Fruit fly (Drosophila melanogaster) whole organism, embryonic: Measurements from ENCODE around the gene ppl.

Experiments used
- Aef1 ChIP-seq: fragments of 200-800 bp; sonication (Bioruptor generic); IDR thresholded peaks from 3 replicates; pipeline ENCODE4 v1.3.6; 2022; ENCODE audit warnings: missing biosample characterization, missing genetic modification characterization
- Blimp-1 ChIP-seq: fragments of 200-800 bp; sonication (Bioruptor generic); optimal IDR thresholded peaks from 3 replicates; lab custom pipeline; 2018; ENCODE audit warnings: missing biosample characterization, missing genetic modification characterization, mild to moderate bottlenecking, moderate library complexity, missing genetic modification reagents
- BtbVII ChIP-seq: fragments of 200-800 bp; sonication (Bioruptor generic); optimal IDR thresholded peaks from 3 replicates; lab custom pipeline; 2017; ENCODE audit warnings: missing biosample characterization, mild to moderate bottlenecking, missing genetic modification characterization
- CG10274 ChIP-seq: fragments of 200-800 bp; sonication (Bioruptor generic); optimal IDR thresholded peaks from 3 replicates; lab custom pipeline; 2017; ENCODE audit warnings: missing biosample characterization, mild to moderate bottlenecking, missing genetic modification characterization
- CG10462 ChIP-seq: fragments of 200-800 bp; sonication (Bioruptor generic); optimal IDR thresholded peaks from 2 replicates; lab custom pipeline; 2016; ENCODE audit warnings: missing biosample characterization, missing genetic modification characterization
- CG10654 ChIP-seq: fragments of 200-800 bp; sonication (Bioruptor generic); optimal IDR thresholded peaks from 2 replicates; lab custom pipeline; 2016; ENCODE audit warnings: missing biosample characterization, missing genetic modification characterization
- CG11085 ChIP-seq: fragments of 200-800 bp; sonication (Bioruptor generic); IDR thresholded peaks from 2 replicates; pipeline ENCODE4 v1.3.6; 2022; ENCODE audit warnings: missing biosample characterization, missing genetic modification characterization
- CG11093 ChIP-seq: fragments of 200-800 bp; sonication (Bioruptor generic); IDR thresholded peaks from 3 replicates; pipeline ENCODE4 v1.3.6; 2022; ENCODE audit warnings: missing biosample characterization, missing genetic modification characterization
- CG12744 ChIP-seq: fragments of 200-800 bp; sonication (Bioruptor generic); optimal IDR thresholded peaks from 2 replicates; lab custom pipeline; 2016; ENCODE audit warnings: missing biosample characterization, missing genetic modification characterization
- CG14050 ChIP-seq: fragments of 200-800 bp; sonication (Bioruptor generic); IDR thresholded peaks from 3 replicates; pipeline ENCODE4 v1.3.6; 2022; ENCODE audit warnings: missing biosample characterization, missing genetic modification characterization
- CG2116 ChIP-seq: fragments of 200-800 bp; sonication (Bioruptor generic); optimal IDR thresholded peaks from 3 replicates; lab custom pipeline; 2018; ENCODE audit warnings: missing biosample characterization, mild to moderate bottlenecking, missing genetic modification characterization
- CG2712 ChIP-seq: fragments of 200-800 bp; optimal IDR thresholded peaks from 3 replicates; lab custom pipeline; 2019; ENCODE audit warnings: missing biosample characterization, mild to moderate bottlenecking, missing genetic modification characterization, moderate library complexity
- CG30431 ChIP-seq: fragments of 200-800 bp; sonication (Bioruptor generic); optimal IDR thresholded peaks from 2 replicates; lab custom pipeline; 2017; ENCODE audit warnings: missing biosample characterization, missing genetic modification characterization
- CG32772 ChIP-seq: fragments of 200-800 bp; sonication (Bioruptor generic); IDR thresholded peaks from 2 replicates; pipeline ENCODE4 v1.3.6; 2022; ENCODE audit warnings: missing biosample characterization, missing genetic modification characterization
- CG34376 ChIP-seq: fragments of 200-800 bp; sonication (Bioruptor generic); optimal IDR thresholded peaks from 2 replicates; lab custom pipeline; 2018; ENCODE audit warnings: missing biosample characterization, mild to moderate bottlenecking, missing genetic modification characterization
- CG3847 ChIP-seq: fragments of 200-800 bp; sonication (Bioruptor generic); IDR thresholded peaks from 2 replicates; pipeline ENCODE4 v1.3.6; 2022; ENCODE audit warnings: missing biosample characterization, missing genetic modification characterization
- CG4424 ChIP-seq: fragments of 200-800 bp; sonication (Bioruptor generic); optimal IDR thresholded peaks from 3 replicates; lab custom pipeline; 2016; ENCODE audit warnings: missing biosample characterization, missing genetic modification characterization
- CG6175 ChIP-seq: fragments of 200-800 bp; sonication (Bioruptor generic); IDR thresholded peaks from 3 replicates; pipeline ENCODE4 v1.3.6; 2022; ENCODE audit warnings: missing biosample characterization, missing genetic modification characterization
- CG6654 ChIP-seq: fragments of 200-800 bp; sonication (Bioruptor generic); optimal IDR thresholded peaks from 2 replicates; lab custom pipeline; 2017; ENCODE audit warnings: missing biosample characterization, mild to moderate bottlenecking, missing genetic modification characterization
- CG7357 ChIP-seq: fragments of 200-800 bp; sonication (Bioruptor generic); IDR thresholded peaks from 3 replicates; pipeline ENCODE4 v1.3.6; 2022; ENCODE audit warnings: missing biosample characterization, missing genetic modification characterization
- CG7963 ChIP-seq: fragments of 200-800 bp; sonication (Bioruptor generic); IDR thresholded peaks from 3 replicates; pipeline ENCODE4 v1.3.6; 2022; ENCODE audit warnings: missing biosample characterization, missing genetic modification characterization; ENCODE audit not compliant: partially characterized antibody
- CG8359 ChIP-seq: fragments of 200-800 bp; sonication (Bioruptor generic); optimal IDR thresholded peaks from 2 replicates; lab custom pipeline; 2017; ENCODE audit warnings: missing biosample characterization, mild to moderate bottlenecking, missing genetic modification characterization, borderline replicate concordance
- CG9215 ChIP-seq: fragments of 200-800 bp; sonication (Bioruptor generic); IDR thresholded peaks from 2 replicates; pipeline ENCODE4 v1.3.6; 2022; ENCODE audit warnings: missing biosample characterization, missing genetic modification characterization
- CG9932 ChIP-seq: fragments of 200-800 bp; sonication (Bioruptor generic); IDR thresholded peaks from 2 replicates; pipeline ENCODE4 v1.3.6; 2022; ENCODE audit warnings: missing biosample characterization, missing genetic modification characterization
- CTCF ChIP-seq: fragments of 200-800 bp; sonication (Bioruptor generic); optimal IDR thresholded peaks from 2 replicates; lab custom pipeline; 2017; ENCODE audit warnings: missing biosample characterization, mild to moderate bottlenecking, missing genetic modification characterization, moderate library complexity
- Camta ChIP-seq: fragments of 200-800 bp; sonication (Bioruptor generic); optimal IDR thresholded peaks from 2 replicates; lab custom pipeline; 2016; ENCODE audit warnings: missing biosample characterization, missing genetic modification characterization
- CkIIα-i1 ChIP-seq: fragments of 200-800 bp; sonication (Bioruptor generic); IDR thresholded peaks from 2 replicates; pipeline ENCODE4 v1.3.6; 2022; ENCODE audit warnings: missing biosample characterization, missing genetic modification characterization
- CrebB ChIP-seq: fragments of 200-800 bp; sonication (Bioruptor generic); optimal IDR thresholded peaks from 3 replicates; lab custom pipeline; 2018; ENCODE audit warnings: missing biosample characterization, mild to moderate bottlenecking, missing genetic modification characterization
- Doc3 ChIP-seq: fragments of 200-800 bp; sonication (Bioruptor generic); IDR thresholded peaks from 3 replicates; pipeline ENCODE4 v1.3.6; 2022; ENCODE audit warnings: missing biosample characterization, missing genetic modification characterization; ENCODE audit not compliant: partially characterized antibody
- Hey ChIP-seq: fragments of 200-800 bp; sonication (Bioruptor generic); optimal IDR thresholded peaks from 3 replicates; lab custom pipeline; 2018; ENCODE audit warnings: missing biosample characterization, mild to moderate bottlenecking, missing genetic modification characterization
- NK7.1 ChIP-seq: fragments of 200-800 bp; sonication (Bioruptor generic); optimal IDR thresholded peaks from 3 replicates; lab custom pipeline; 2016; ENCODE audit warnings: missing biosample characterization, missing genetic modification characterization
- Scr ChIP-seq: fragments of 200-800 bp; sonication (Bioruptor generic); IDR thresholded peaks from 2 replicates; pipeline ENCODE4 v1.3.6; 2022; ENCODE audit warnings: missing biosample characterization, missing genetic modification characterization; ENCODE audit not compliant: partially characterized antibody
- Sin3A ChIP-seq: fragments of >200 bp; optimal IDR thresholded peaks from 2 replicates; lab custom pipeline; 2018
- Spps ChIP-seq: fragments of 200-800 bp; sonication (Bioruptor generic); optimal IDR thresholded peaks from 2 replicates; lab custom pipeline; 2018; ENCODE audit warnings: missing biosample characterization, mild to moderate bottlenecking, missing genetic modification characterization
- Sry-β ChIP-seq: fragments of 200-800 bp; sonication (Bioruptor generic); optimal IDR thresholded peaks from 2 replicates; lab custom pipeline; 2018; ENCODE audit warnings: missing biosample characterization, mild to moderate bottlenecking, missing genetic modification characterization, moderate library complexity
- Vsx1 ChIP-seq: fragments of 200-800 bp; sonication (Bioruptor generic); optimal IDR thresholded peaks from 2 replicates; lab custom pipeline; 2017; ENCODE audit warnings: missing biosample characterization, mild to moderate bottlenecking, missing genetic modification characterization, missing genetic modification reagents
- ab ChIP-seq: fragments of 200-800 bp; sonication (Bioruptor generic); optimal IDR thresholded peaks from 2 replicates; lab custom pipeline; 2016; ENCODE audit warnings: missing biosample characterization, missing genetic modification characterization
- amos ChIP-seq: fragments of 200-800 bp; sonication (Bioruptor generic); IDR thresholded peaks from 2 replicates; pipeline ENCODE4 v1.3.6; 2022; ENCODE audit warnings: missing biosample characterization, missing genetic modification characterization; ENCODE audit not compliant: partially characterized antibody
- bbx ChIP-seq: fragments of 200-800 bp; sonication (Bioruptor generic); IDR thresholded peaks from 2 replicates; pipeline ENCODE4 v1.3.6; 2022; ENCODE audit warnings: missing biosample characterization, missing genetic modification characterization; ENCODE audit not compliant: partially characterized antibody
- eve ChIP-seq, 2 experiments: fragments of >200 bp; optimal IDR thresholded peaks; 2 replicates each; lab custom pipeline; 2017; ENCODE audit warnings: missing biosample characterization in 2 of 2, missing genetic modification characterization in 2 of 2
- gro ChIP-seq: fragments of 200-800 bp; sonication (Bioruptor generic); optimal IDR thresholded peaks from 2 replicates; lab custom pipeline; 2016; ENCODE audit warnings: missing biosample characterization, missing genetic modification characterization
- gt ChIP-seq: fragments of 200-800 bp; sonication (Bioruptor generic); IDR thresholded peaks from 2 replicates; pipeline ENCODE4 v1.3.6; 2022; ENCODE audit warnings: missing biosample characterization, missing genetic modification characterization
- ken ChIP-seq: fragments of 200-800 bp; sonication (Bioruptor generic); IDR thresholded peaks from 3 replicates; pipeline ENCODE4 v1.3.6; 2022; ENCODE audit warnings: missing biosample characterization, missing genetic modification characterization
- nom ChIP-seq: fragments of 200-800 bp; sonication (Bioruptor generic); optimal IDR thresholded peaks from 2 replicates; lab custom pipeline; 2017; ENCODE audit warnings: missing biosample characterization, missing genetic modification characterization, mild to moderate bottlenecking, moderate library complexity, missing genetic modification reagents
- org-1 ChIP-seq: fragments of 200-800 bp; sonication (Bioruptor generic); optimal IDR thresholded peaks from 2 replicates; lab custom pipeline; 2017; ENCODE audit warnings: missing biosample characterization, missing genetic modification characterization
- pros ChIP-seq: fragments of 200-800 bp; sonication (Bioruptor generic); optimal IDR thresholded peaks from 3 replicates; lab custom pipeline; 2019; ENCODE audit warnings: missing biosample characterization, mild to moderate bottlenecking, missing genetic modification characterization, moderate library complexity
- shn ChIP-seq: fragments of 200-800 bp; sonication (Bioruptor generic); optimal IDR thresholded peaks from 3 replicates; lab custom pipeline; 2016; ENCODE audit warnings: missing biosample characterization, missing genetic modification characterization
- sna ChIP-seq: fragments of 200-800 bp; sonication (Bioruptor generic); IDR thresholded peaks from 2 replicates; pipeline ENCODE4 v1.3.6; 2022; ENCODE audit warnings: missing biosample characterization, missing genetic modification characterization; ENCODE audit not compliant: partially characterized antibody
- so ChIP-seq: fragments of 200-800 bp; sonication (Bioruptor generic); IDR thresholded peaks from 3 replicates; pipeline ENCODE4 v1.3.6; 2022; ENCODE audit warnings: missing biosample characterization, missing genetic modification characterization
- tio ChIP-seq: fragments of 200-800 bp; sonication (Bioruptor generic); optimal IDR thresholded peaks from 2 replicates; lab custom pipeline; 2017; ENCODE audit warnings: missing biosample characterization, missing genetic modification characterization, inconsistent platforms
- tll ChIP-seq, 2 experiments: fragments of 200-800 bp in 1 of 2; fragments of >200 bp in 1 of 2; sonication (Bioruptor generic) in 1 of 2; optimal IDR thresholded peaks; 2 replicates each; lab custom pipeline; 2017 to 2019; ENCODE audit warnings: missing biosample characterization in 2 of 2, missing genetic modification characterization in 2 of 2, mild to moderate bottlenecking in 1 of 2, moderate library complexity in 1 of 2

ppl gene

DNA sequence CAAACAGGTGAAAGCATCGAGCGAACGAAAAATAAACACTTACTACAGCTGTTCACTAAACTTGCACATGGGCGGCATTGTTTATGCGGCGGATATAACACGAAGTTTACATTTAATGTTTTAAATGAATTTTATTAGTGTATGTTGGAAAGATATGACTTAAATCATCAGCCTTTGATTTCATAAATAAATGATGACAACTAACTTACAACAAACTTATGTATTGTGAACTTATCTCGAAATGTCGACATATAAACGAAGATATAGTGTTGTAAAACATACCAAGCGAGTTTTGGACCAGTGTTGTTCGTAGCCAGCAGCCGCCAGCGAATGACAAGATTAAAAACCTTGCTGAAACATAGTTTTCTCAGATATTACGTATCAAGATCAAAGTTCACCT lies 23.1 kb upstream of the ppl start, which contains the start of the genes CG11309 and CG7632 (continued):
- TF ChIP-seq CG12744 (GFP tag; lab: Kevin White, UChicago) = peak; percentile 99
- peak; percentile 97 for TF ChIP-seq pros (GFP tag; lab: Kevin White, UChicago)
- TF ChIP-seq Aef1 = peak; percentile 94
- peak; percentile 91 for TF ChIP-seq CG11093 (GFP tag; lab: Robert Waterston, UW)
- TF ChIP-seq BtbVII (GFP tag; lab: Kevin White, UChicago) = peak; percentile 100
- TF ChIP-seq CG8359 = peak; percentile 95
- TF ChIP-seq CTCF (GFP tag; lab: Kevin White, UChicago) = peak; percentile 81
- TF ChIP-seq CG6175 (GFP tag; lab: Robert Waterston, UW) = peak; percentile 93
- TF ChIP-seq CG2712 (tag; lab: Kevin White, UChicago) = peak; percentile 100
- peak; percentile 94 for TF ChIP-seq CG10274
- TF ChIP-seq ab (GFP tag; lab: Kevin White, UChicago) = peak; percentile 90
- peak; percentile 89 for TF ChIP-seq CG11085
- TF ChIP-seq sna = no peak; the same call in 1 of the 2 replicates
- peak; percentile 99 for TF ChIP-seq gro (GFP tag; lab: Kevin White, UChicago)
- peak; percentile 98 for TF ChIP-seq CG14050 (GFP tag; lab: Robert Waterston, UW)
- TF ChIP-seq NK7.1 (GFP tag; lab: Kevin White, UChicago) = peak; percentile 99
- TF ChIP-seq Doc3 (GFP tag; lab: Robert Waterston, UW) = no peak
- TF ChIP-seq CG4424 (GFP tag; lab: Kevin White, UChicago) = peak; percentile 99
- TF ChIP-seq Blimp-1 (GFP tag; lab: Kevin White, UChicago) = peak; percentile 99
- TF ChIP-seq Sin3A (lab: Kevin White, UChicago) = peak; percentile 9
- peak; percentile 99 for TF ChIP-seq so (GFP tag; lab: Robert Waterston, UW)
- TF ChIP-seq CG2116 = peak; percentile 93
- peak; percentile 99 for TF ChIP-seq nom (GFP tag; lab: Kevin White, UChicago)
- TF ChIP-seq CG32772 (GFP tag; lab: Robert Waterston, UW) = peak; percentile 93
- TF ChIP-seq Spps = peak; percentile 100
- peak; percentile 98 for TF ChIP-seq CG10462 (GFP tag; lab: Kevin White, UChicago)
- peak; percentile 96 for TF ChIP-seq CG9932 (GFP tag; lab: Robert Waterston, UW)
- TF ChIP-seq bbx (GFP tag; lab: Robert Waterston, UW) = peak; percentile 25; the same call in 1 of the 2 replicates
- TF ChIP-seq CG9215 = peak; percentile 87
- TF ChIP-seq amos (GFP tag; lab: Robert Waterston, UW) = peak; percentile 33; the same call in 1 of the 2 replicates
- TF ChIP-seq CG3847 (GFP tag; lab: Robert Waterston, UW) = peak; percentile 97
- TF ChIP-seq Vsx1 (GFP tag; lab: Kevin White, UChicago) = peak; percentile 98
- TF ChIP-seq CG6654 (GFP tag; lab: Kevin White, UChicago) = peak; percentile 94
- peak; percentile 98 for TF ChIP-seq CG10654 (GFP tag; lab: Kevin White, UChicago)
- TF ChIP-seq CrebB (tag; lab: Kevin White, UChicago) = peak; percentile 100
- peak; percentile 81 for TF ChIP-seq Sry-β (GFP tag; lab: Kevin White, UChicago)
- peak; percentile 95 for TF ChIP-seq shn (GFP tag; lab: Kevin White, UChicago)
- peak; percentile 75 for TF ChIP-seq CkIIα-i1 (GFP tag; lab: Robert Waterston, UW)
- peak; percentile 97 for TF ChIP-seq ken (GFP tag; lab: Robert Waterston, UW)
- TF ChIP-seq tio (GFP tag; lab: Kevin White, UChicago) = peak; percentile 94
- TF ChIP-seq org-1 = peak; percentile 99
- TF ChIP-seq tll (GFP tag; optimal IDR thresholded peaks at IDR 0.05; lab: Kevin White, UChicago) = peak in 1 of 2 experiments; percentile 86
- TF ChIP-seq CG30431 (GFP tag; lab: Kevin White, UChicago) = peak; percentile 94
- peak; percentile 98 for TF ChIP-seq Hey (tag; lab: Kevin White, UChicago)
- TF ChIP-seq gt (GFP tag; lab: Robert Waterston, UW) = peak; percentile 94
- TF ChIP-seq CG7963 (GFP tag; lab: Robert Waterston, UW) = no peak
- TF ChIP-seq Scr (GFP tag; lab: Robert Waterston, UW) = peak; percentile 39
- TF ChIP-seq CG34376 (GFP tag; lab: Kevin White, UChicago) = peak; percentile 100
- TF ChIP-seq Camta (GFP tag; lab: Kevin White, UChicago) = peak; percentile 99
- TF ChIP-seq eve (GFP tag; optimal IDR thresholded peaks at IDR 0.05; lab: Kevin White, UChicago) = peak; percentile 65 to 100
- TF ChIP-seq CG7357 (GFP tag; lab: Robert Waterston, UW) = peak; percentile 85
